Fruit fly (Drosophila melanogaster) whole organism, embryonic: ENCODE data around the gene CG10943.

ENCODE experiments used
- ATbp ChIP-seq: fragments of 200-800 bp; sonication (Bioruptor generic); optimal IDR thresholded peaks from 2 replicates; lab custom pipeline; 2017; ENCODE audit warnings: missing biosample characterization, mild to moderate bottlenecking, missing genetic modification characterization, missing genetic modification reagents
- BEAF-32 ChIP-seq: fragments of 200-800 bp; sonication (Bioruptor generic); optimal IDR thresholded peaks from 3 replicates; lab custom pipeline; 2017; ENCODE audit warnings: missing biosample characterization, missing genetic modification characterization, mild to moderate bottlenecking, moderate library complexity, missing genetic modification reagents
- CG10147 ChIP-seq: fragments of 200-800 bp; sonication (Bioruptor generic); optimal IDR thresholded peaks from 2 replicates; lab custom pipeline; 2019; ENCODE audit warnings: missing biosample characterization, mild to moderate bottlenecking, missing genetic modification characterization, moderate library complexity
- CG10565 ChIP-seq: fragments of 200-800 bp; sonication (Bioruptor generic); optimal IDR thresholded peaks from 3 replicates; lab custom pipeline; 2016; ENCODE audit warnings: missing biosample characterization, mild to moderate bottlenecking, missing genetic modification characterization
- CG11456 ChIP-seq: fragments of 200-800 bp; sonication (Bioruptor generic); IDR thresholded peaks from 3 replicates; pipeline ENCODE4 v1.3.6; 2022; ENCODE audit warnings: missing biosample characterization, missing genetic modification characterization
- CG12769 ChIP-seq: fragments of 200-800 bp; sonication (Bioruptor generic); optimal IDR thresholded peaks from 2 replicates; lab custom pipeline; 2019; ENCODE audit warnings: missing biosample characterization, mild to moderate bottlenecking, missing genetic modification characterization, moderate library complexity
- CG13624 ChIP-seq: fragments of 200-800 bp; sonication (Bioruptor generic); optimal IDR thresholded peaks from 2 replicates; lab custom pipeline; 2016; ENCODE audit warnings: missing biosample characterization, missing genetic modification characterization
- CG13775 ChIP-seq: fragments of 200-800 bp; sonication (Bioruptor generic); optimal IDR thresholded peaks from 3 replicates; lab custom pipeline; 2017; ENCODE audit warnings: missing biosample characterization, mild to moderate bottlenecking, missing genetic modification characterization
- CG15601 ChIP-seq: fragments of 200-800 bp; sonication (Bioruptor generic); optimal IDR thresholded peaks from 3 replicates; lab custom pipeline; 2019; ENCODE audit warnings: missing biosample characterization, mild to moderate bottlenecking, missing genetic modification characterization, moderate library complexity
- CG2120 ChIP-seq: fragments of 200-800 bp; sonication (Bioruptor generic); optimal IDR thresholded peaks from 3 replicates; lab custom pipeline; 2016; ENCODE audit warnings: missing biosample characterization, missing genetic modification characterization
- CG30403 ChIP-seq: fragments of 200-800 bp; sonication (Bioruptor generic); optimal IDR thresholded peaks from 3 replicates; lab custom pipeline; 2016; ENCODE audit warnings: missing biosample characterization, missing genetic modification characterization
- CG31388 ChIP-seq: fragments of 200-800 bp; sonication (Bioruptor generic); optimal IDR thresholded peaks from 2 replicates; lab custom pipeline; 2016; ENCODE audit warnings: missing biosample characterization, missing genetic modification characterization
- CG32532 ChIP-seq: fragments of 200-800 bp; sonication (Bioruptor generic); IDR thresholded peaks from 2 replicates; pipeline ENCODE4 v1.3.6; 2022; ENCODE audit warnings: missing biosample characterization, missing genetic modification characterization
- CG3838 ChIP-seq: fragments of 200-800 bp; sonication (Bioruptor generic); optimal IDR thresholded peaks from 3 replicates; lab custom pipeline; 2016; ENCODE audit warnings: missing biosample characterization, missing genetic modification characterization
- CG4328 ChIP-seq: fragments of 200-800 bp; sonication (Bioruptor generic); optimal IDR thresholded peaks from 3 replicates; lab custom pipeline; 2017; ENCODE audit warnings: missing biosample characterization, missing genetic modification reagents, missing genetic modification characterization
- CoRest ChIP-seq: fragments of 200-800 bp; sonication (Bioruptor generic); optimal IDR thresholded peaks from 3 replicates; lab custom pipeline; 2018; ENCODE audit warnings: missing biosample characterization, mild to moderate bottlenecking, missing genetic modification characterization, moderate library complexity
- D19B ChIP-seq: fragments of 200-800 bp; sonication (Bioruptor generic); optimal IDR thresholded peaks from 2 replicates; lab custom pipeline; 2017; ENCODE audit warnings: missing biosample characterization, mild to moderate bottlenecking, missing genetic modification characterization
- Elba2 ChIP-seq: fragments of 200-800 bp; sonication (Bioruptor generic); optimal IDR thresholded peaks from 3 replicates; lab custom pipeline; 2016; ENCODE audit warnings: missing biosample characterization, missing genetic modification characterization
- Ets97D ChIP-seq: fragments of 200-800 bp; sonication (Bioruptor generic); optimal IDR thresholded peaks from 3 replicates; lab custom pipeline; 2016; ENCODE audit warnings: missing biosample characterization, missing genetic modification characterization
- Fer1 ChIP-seq: fragments of 200-800 bp; sonication (Bioruptor generic); optimal IDR thresholded peaks from 2 replicates; lab custom pipeline; 2017; ENCODE audit warnings: missing biosample characterization, mild to moderate bottlenecking, missing genetic modification characterization
- Hey ChIP-seq: fragments of 200-800 bp; sonication (Bioruptor generic); optimal IDR thresholded peaks from 3 replicates; lab custom pipeline; 2018; ENCODE audit warnings: missing biosample characterization, mild to moderate bottlenecking, missing genetic modification characterization
- HmgZ ChIP-seq: fragments of 200-800 bp; sonication (Bioruptor generic); optimal IDR thresholded peaks from 2 replicates; lab custom pipeline; 2018; ENCODE audit warnings: missing biosample characterization, mild to moderate bottlenecking, missing genetic modification characterization
- Hr3 ChIP-seq: fragments of 200-800 bp; sonication (Bioruptor generic); optimal IDR thresholded peaks from 3 replicates; lab custom pipeline; 2016; ENCODE audit warnings: missing biosample characterization, missing genetic modification characterization
- Hr51 ChIP-seq, 2 experiments: fragments of 200-800 bp; sonication (Bioruptor generic); optimal IDR thresholded peaks; 2 replicates in 1 of 2; 3 replicates in 1 of 2; lab custom pipeline; 2016 to 2018; ENCODE audit warnings: missing biosample characterization in 2 of 2, missing genetic modification characterization in 2 of 2, mild to moderate bottlenecking in 1 of 2, moderate library complexity in 1 of 2
- Max ChIP-seq: fragments of 200-800 bp; sonication (Bioruptor generic); optimal IDR thresholded peaks from 2 replicates; lab custom pipeline; 2016; ENCODE audit warnings: missing biosample characterization, mild to moderate bottlenecking, missing genetic modification characterization
- Mrtf ChIP-seq: fragments of 200-800 bp; sonication (Bioruptor generic); IDR thresholded peaks from 3 replicates; pipeline ENCODE4 v1.3.6; 2022; ENCODE audit warnings: missing biosample characterization, missing genetic modification characterization
- PHDP ChIP-seq: fragments of 200-800 bp; sonication (Bioruptor generic); optimal IDR thresholded peaks from 3 replicates; lab custom pipeline; 2018; ENCODE audit warnings: missing biosample characterization, mild to moderate bottlenecking, missing genetic modification characterization, moderate library complexity
- Pdp1 ChIP-seq, 2 experiments: fragments of 200-800 bp; sonication (Bioruptor generic); optimal IDR thresholded peaks; 3 replicates each; lab custom pipeline; 2016; ENCODE audit warnings: missing biosample characterization in 2 of 2, missing genetic modification characterization in 2 of 2, mild to moderate bottlenecking in 1 of 2, moderate library complexity in 1 of 2
- YL-1 ChIP-seq: fragments of 200-800 bp; sonication (Bioruptor generic); optimal IDR thresholded peaks from 3 replicates; lab custom pipeline; 2017; ENCODE audit warnings: missing biosample characterization, mild to moderate bottlenecking, missing genetic modification characterization
- bbx ChIP-seq: fragments of 200-800 bp; sonication (Bioruptor generic); IDR thresholded peaks from 2 replicates; pipeline ENCODE4 v1.3.6; 2022; ENCODE audit warnings: missing biosample characterization, missing genetic modification characterization; ENCODE audit not compliant: partially characterized antibody
- btn ChIP-seq: fragments of 200-800 bp; sonication (Bioruptor generic); optimal IDR thresholded peaks from 2 replicates; lab custom pipeline; 2016; ENCODE audit warnings: missing biosample characterization, missing genetic modification characterization
- cato ChIP-seq: fragments of 200-800 bp; sonication (Bioruptor generic); optimal IDR thresholded peaks from 2 replicates; lab custom pipeline; 2016; ENCODE audit warnings: missing biosample characterization, missing genetic modification characterization, borderline replicate concordance
- crp ChIP-seq, 2 experiments: fragments of 200-800 bp; sonication (Bioruptor generic); optimal IDR thresholded peaks; 2 replicates in 1 of 2; 3 replicates in 1 of 2; lab custom pipeline; 2017; ENCODE audit warnings: missing biosample characterization in 2 of 2, missing genetic modification characterization in 2 of 2, mild to moderate bottlenecking in 1 of 2, moderate library complexity in 1 of 2
- dimm ChIP-seq: fragments of 200-800 bp; sonication (Bioruptor generic); IDR thresholded peaks from 2 replicates; pipeline ENCODE4 v1.3.6; 2022; ENCODE audit warnings: missing biosample characterization, missing genetic modification characterization
- gsb ChIP-seq: fragments of 200-800 bp; sonication (Bioruptor generic); IDR thresholded peaks from 2 replicates; pipeline ENCODE4 v1.3.6; 2022; ENCODE audit warnings: missing biosample characterization, missing genetic modification characterization
- ind ChIP-seq: fragments of 200-800 bp; sonication (Bioruptor generic); optimal IDR thresholded peaks from 3 replicates; lab custom pipeline; 2016; ENCODE audit warnings: missing biosample characterization, missing genetic modification characterization
- jing ChIP-seq: fragments of 200-800 bp; sonication (Bioruptor generic); optimal IDR thresholded peaks from 2 replicates; lab custom pipeline; 2018; ENCODE audit warnings: missing biosample characterization, mild to moderate bottlenecking, missing genetic modification characterization
- klu ChIP-seq: fragments of 200-800 bp; sonication (Bioruptor generic); IDR thresholded peaks from 2 replicates; pipeline ENCODE4 v1.3.6; 2022; ENCODE audit warnings: missing biosample characterization, missing genetic modification characterization
- nmo ChIP-seq: fragments of 200-800 bp; sonication (Bioruptor generic); optimal IDR thresholded peaks from 2 replicates; lab custom pipeline; 2018; ENCODE audit warnings: missing biosample characterization, mild to moderate bottlenecking, missing genetic modification characterization, moderate library complexity
- pum ChIP-seq: fragments of 200-800 bp; sonication (Bioruptor generic); optimal IDR thresholded peaks from 2 replicates; lab custom pipeline; 2016; ENCODE audit warnings: missing biosample characterization, missing genetic modification characterization
- ranshi ChIP-seq: fragments of 200-800 bp; sonication (Bioruptor generic); IDR thresholded peaks from 2 replicates; pipeline ENCODE4 v1.3.6; 2022; ENCODE audit warnings: missing biosample characterization, missing genetic modification characterization
- schlank ChIP-seq: fragments of 200-800 bp; sonication (Bioruptor generic); optimal IDR thresholded peaks from 2 replicates; lab custom pipeline; 2018; ENCODE audit warnings: missing biosample characterization, mild to moderate bottlenecking, missing genetic modification characterization
- sim ChIP-seq: fragments of 200-800 bp; sonication (Bioruptor generic); IDR thresholded peaks from 2 replicates; pipeline ENCODE4 v1.3.6; 2022; ENCODE audit warnings: missing biosample characterization, missing genetic modification characterization
- slbo ChIP-seq: fragments of 200-800 bp; sonication (Bioruptor generic); IDR thresholded peaks from 2 replicates; pipeline ENCODE4 v1.3.6; 2022; ENCODE audit warnings: missing biosample characterization, missing genetic modification characterization
- sug ChIP-seq: fragments of 200-800 bp; optimal IDR thresholded peaks from 2 replicates; lab custom pipeline; 2019; ENCODE audit warnings: missing biosample characterization, mild to moderate bottlenecking, missing genetic modification characterization, moderate library complexity
- tgo ChIP-seq: fragments of 200-800 bp; sonication (Bioruptor generic); IDR thresholded peaks from 3 replicates; pipeline ENCODE4 v1.3.6; 2022; ENCODE audit warnings: missing biosample characterization, missing genetic modification characterization
- tna ChIP-seq: fragments of 200-800 bp; sonication (Bioruptor generic); IDR thresholded peaks from 2 replicates; pipeline ENCODE4 v1.3.6; 2022; ENCODE audit warnings: missing biosample characterization, missing genetic modification characterization; ENCODE audit not compliant: partially characterized antibody
- trh ChIP-seq: fragments of 200-800 bp; sonication (Bioruptor generic); optimal IDR thresholded peaks from 2 replicates; lab custom pipeline; 2016; ENCODE audit warnings: missing biosample characterization, missing genetic modification characterization
- ttk ChIP-seq: fragments of 200-800 bp; sonication (Bioruptor generic); IDR thresholded peaks from 2 replicates; pipeline ENCODE4 v2.1.2; 2022; ENCODE audit warnings: missing biosample characterization, missing genetic modification characterization
- vfl ChIP-seq: fragments of 200-800 bp; sonication (Bioruptor generic); optimal IDR thresholded peaks from 2 replicates; lab custom pipeline; 2016; ENCODE audit warnings: missing biosample characterization, missing genetic modification characterization
- zen ChIP-seq: fragments of 200-800 bp; sonication (Bioruptor generic); optimal IDR thresholded peaks from 3 replicates; lab custom pipeline; 2018; ENCODE audit warnings: missing biosample characterization, mild to moderate bottlenecking, missing genetic modification characterization, moderate library complexity

Gene CG10943

DNA sequence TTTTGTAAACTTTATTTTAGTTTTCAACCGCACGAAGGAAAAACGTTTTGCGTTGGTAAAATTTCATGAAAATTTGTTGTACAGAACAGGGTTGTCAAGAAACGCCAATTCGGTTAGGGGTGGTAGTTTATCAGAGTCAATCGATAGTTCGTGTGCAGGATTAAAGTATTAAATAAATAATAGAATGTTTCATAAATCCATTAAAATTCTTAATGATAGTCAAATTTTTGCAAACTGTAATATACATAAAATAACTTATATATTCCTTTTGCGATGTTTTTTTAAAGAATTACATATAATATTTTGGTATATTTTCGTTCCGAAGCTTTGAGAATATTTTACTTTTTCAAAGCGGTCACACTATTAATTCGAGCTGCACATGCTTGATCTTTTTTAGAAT lies 48.8 kb downstream of the CG10943 start, which contains the start of the genes Sf3a2 and CG42588 (continued):
- TF ChIP-seq nmo (GFP tag; lab: Kevin White, UChicago) (peak; percentile 79), PHDP (tag; lab: Kevin White, UChicago) (peak; percentile 71), Elba2 (GFP tag; lab: Kevin White, UChicago) (peak; percentile 9), ind (peak; percentile 74), CG13624 (GFP tag; lab: Kevin White, UChicago) (peak; percentile 64), CG32532 (GFP tag; lab: Robert Waterston, UW) (peak; percentile 87), ttk (GFP tag; lab: Robert Waterston, UW) (peak; percentile 45), CG11456 (GFP tag; lab: Robert Waterston, UW) (peak; percentile 89), Max (GFP tag; lab: Kevin White, UChicago) (peak; percentile 73), zen (tag; lab: Kevin White, UChicago) (peak; percentile 66), slbo (peak; percentile 94), Fer1 (GFP tag; lab: Kevin White, UChicago) (peak; percentile 23), ranshi (GFP tag; lab: Robert Waterston, UW) (peak; percentile 68; the same call in 1 of the 2 replicates), sim (no peak), tgo (GFP tag; lab: Robert Waterston, UW) (peak; percentile 72), CG12769 (tag; lab: Kevin White, UChicago) (no peak), gsb (GFP tag; lab: Robert Waterston, UW) (no peak), CG4328 (GFP tag; lab: Kevin White, UChicago) (no peak), CG2120 (GFP tag; lab: Kevin White, UChicago) (peak; percentile 82), Pdp1 (GFP tag; optimal IDR thresholded peaks at IDR 0.05; lab: Kevin White, UChicago) (peak; percentile 2 to 37), YL-1 (GFP tag; lab: Kevin White, UChicago) (peak; percentile 85), trh (GFP tag; lab: Kevin White, UChicago) (no peak), CG30403 (GFP tag; lab: Kevin White, UChicago) (peak; percentile 72), klu (GFP tag; lab: Robert Waterston, UW) (peak; percentile 60), bbx (GFP tag; lab: Robert Waterston, UW) (peak; percentile 74), cato (GFP tag; lab: Kevin White, UChicago) (peak; percentile 32), ATbp (GFP tag; lab: Kevin White, UChicago) (no peak), Ets97D (GFP tag; lab: Kevin White, UChicago) (peak; percentile 57), HmgZ (tag; lab: Kevin White, UChicago) (peak; percentile 78), BEAF-32 (GFP tag; lab: Kevin White, UChicago) (peak; percentile 87), CG3838 (GFP tag; lab: Kevin White, UChicago) (peak; percentile 48), CG10147 (no peak), CoRest (tag; lab: Kevin White, UChicago) (peak; percentile 77), jing (GFP tag; lab: Kevin White, UChicago) (no peak), sug (tag; lab: Kevin White, UChicago) (peak; percentile 74), crp (GFP tag; optimal IDR thresholded peaks at IDR 0.05; lab: Kevin White, UChicago) (peak in 1 of 2 experiments; percentile 27), dimm (GFP tag; lab: Robert Waterston, UW) (no peak), CG13775 (GFP tag; lab: Kevin White, UChicago) (peak; percentile 74), Hr51 (GFP tag; optimal IDR thresholded peaks at IDR 0.05; lab: Kevin White, UChicago) (peak in 1 of 2 experiments; percentile 28), Hr3 (peak; percentile 67), Hey (tag; lab: Kevin White, UChicago) (no peak), pum (GFP tag; lab: Kevin White, UChicago) (peak; percentile 2), CG10565 (GFP tag; lab: Kevin White, UChicago) (no peak), tna (GFP tag; lab: Robert Waterston, UW) (no peak), CG15601 (tag; lab: Kevin White, UChicago) (peak; percentile 77), schlank (no peak), Mrtf (no peak), vfl (no peak), D19B (no peak), btn (no peak), CG31388 (GFP tag; lab: Kevin White, UChicago) (peak; percentile 26)
